Worm (Caenorhabditis elegans): ENCODE data around the gene tub-1.

DNA sequence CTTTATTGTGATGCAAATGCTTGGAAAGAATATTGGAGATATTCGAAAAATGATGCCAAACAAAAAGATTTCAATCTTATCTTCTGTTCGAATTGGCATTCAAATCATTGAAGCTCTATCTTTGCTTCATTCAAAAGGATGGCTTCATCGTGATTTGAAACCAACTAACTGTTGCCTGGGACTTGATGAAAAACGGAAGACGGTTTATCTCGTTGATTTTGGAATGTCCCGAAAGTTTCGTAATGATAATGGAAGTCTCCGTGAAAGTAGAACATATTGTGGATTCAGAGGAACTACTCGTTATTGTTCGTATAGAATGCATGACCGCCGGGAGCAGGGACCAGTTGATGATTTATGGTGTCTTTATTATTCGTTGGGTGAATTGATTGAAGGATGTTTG, 17.4 kb upstream of the tub-1 start:
- TF ChIP-seq sea-1 (GFP tag; conservative IDR thresholded peaks at IDR 0.05) (no peak), ama-1 (optimal IDR thresholded peaks at IDR 0.05) (no peak), ceh-13 (GFP tag; optimal IDR thresholded peaks at IDR 0.05) (no peak), tbx-37 (GFP tag; conservative IDR thresholded peaks at IDR 0.05) (no peak), tra-4 (tag; optimal IDR thresholded peaks at IDR 0.05) (no peak), ets-7 (tag; optimal IDR thresholded peaks at IDR 0.05) (no peak), scrt-1 (GFP tag; IDR thresholded peaks at IDR 0.05) (no peak), hmg-4 (GFP tag; optimal IDR thresholded peaks at IDR 0.05) (no peak), pes-1 (GFP tag; IDR thresholded peaks at IDR 0.05) (no peak), hnd-1 (tag; optimal IDR thresholded peaks at IDR 0.05) (no peak), F13C5.2 (tag; optimal IDR thresholded peaks at IDR 0.05) (no peak)

Measured in whole organism, early embryonic.